Worm (Caenorhabditis elegans) whole organism, young adult: ENCODE results near the gene rme-1.
A peak's percentile ranks its signal among the peaks of the same experiment; 100 is the strongest.

ENCODE experiments used
- B0035.1 ChIP-seq: sonication (generic microtip); optimal IDR thresholded peaks from 2 replicates; lab custom pipeline; 2016; ENCODE audit warnings: missing genetic modification characterization, mild to moderate bottlenecking, missing compliant biosample characterization, missing genotype, missing genetic modification reagents
- C06A6.2 ChIP-seq: fragments of 200-800 bp; sonication (Bioruptor generic); conservative IDR thresholded peaks from 2 replicates; pipeline ENCODE4 v1.3.6; 2022; ENCODE audit warnings: missing genetic modification characterization, missing compliant biosample characterization
- D2030.7 ChIP-seq: fragments of 200-800 bp; sonication (Bioruptor generic); IDR thresholded peaks from 2 replicates; pipeline ENCODE4 v1.3.6; 2022; ENCODE audit warnings: missing genetic modification reagents, missing genetic modification characterization, missing compliant biosample characterization
- F37B4.10 ChIP-seq: fragments of 200-800 bp; sonication (Bioruptor generic); IDR thresholded peaks from 2 replicates; pipeline ENCODE4 v1.3.6; 2022; ENCODE audit warnings: missing genetic modification characterization, missing compliant biosample characterization
- F39B2.1 ChIP-seq: fragments of 200-800 bp; sonication (Bioruptor generic); IDR thresholded peaks from 2 replicates; pipeline ENCODE4 v1.3.6; 2022; ENCODE audit warnings: missing genetic modification reagents, missing genetic modification characterization, missing compliant biosample characterization
- F57C9.4 ChIP-seq: sonication (generic microtip); optimal IDR thresholded peaks from 2 replicates; lab custom pipeline; 2017; ENCODE audit warnings: mild to moderate bottlenecking, missing genetic modification characterization, missing compliant biosample characterization
- K11D2.4 ChIP-seq: fragments of 200-800 bp; sonication (Bioruptor generic); IDR thresholded peaks from 2 replicates; pipeline ENCODE4 v1.3.6; 2022; ENCODE audit warnings: missing genetic modification reagents, missing genetic modification characterization, missing compliant biosample characterization
- Y53G8AR.9 ChIP-seq: fragments of 200-800 bp; sonication (Bioruptor generic); conservative IDR thresholded peaks from 2 replicates; pipeline ENCODE4 v1.3.6; 2022; ENCODE audit warnings: missing genetic modification reagents, missing genetic modification characterization, missing compliant biosample characterization
- Y56A3A.18 ChIP-seq: fragments of 200-800 bp; sonication (Bioruptor generic); IDR thresholded peaks from 2 replicates; pipeline ENCODE4 v1.3.6; 2022; ENCODE audit warnings: missing genetic modification reagents, missing genetic modification characterization, missing compliant biosample characterization
- atf-7 ChIP-seq: sonication (generic microtip); optimal IDR thresholded peaks from 2 replicates; lab custom pipeline; 2017; ENCODE audit warnings: mild to moderate bottlenecking, missing genetic modification characterization, missing compliant biosample characterization
- bed-2 ChIP-seq: fragments of 200-800 bp; sonication (Bioruptor generic); IDR thresholded peaks from 2 replicates; pipeline ENCODE4 v1.3.6; 2022; ENCODE audit warnings: missing genetic modification reagents, missing genetic modification characterization, missing compliant biosample characterization
- ccch-3 ChIP-seq: fragments of 200-800 bp; sonication (Bioruptor generic); optimal IDR thresholded peaks from 2 replicates; lab custom pipeline; 2018; ENCODE audit warnings: mild to moderate bottlenecking, missing genetic modification characterization, missing compliant biosample characterization
- cebp-2 ChIP-seq: fragments of 200-800 bp; sonication (Bioruptor generic); IDR thresholded peaks from 2 replicates; pipeline ENCODE4 v1.3.6; 2022; ENCODE audit warnings: missing genetic modification characterization, missing compliant biosample characterization
- ceh-100 ChIP-seq: fragments of 200-800 bp; sonication (Bioruptor generic); IDR thresholded peaks from 2 replicates; pipeline ENCODE4 v1.3.6; 2022; ENCODE audit warnings: missing genetic modification reagents, missing genetic modification characterization, missing compliant biosample characterization
- ceh-58 ChIP-seq: fragments of 200-800 bp; sonication (Bioruptor generic); IDR thresholded peaks from 2 replicates; pipeline ENCODE4 v1.3.6; 2022; ENCODE audit warnings: missing genetic modification characterization, missing compliant biosample characterization
- ceh-79 ChIP-seq: sonication (generic microtip); optimal IDR thresholded peaks from 2 replicates; lab custom pipeline; 2017; ENCODE audit warnings: mild to moderate bottlenecking, missing genetic modification characterization, missing compliant biosample characterization
- die-1 ChIP-seq: sonication (generic microtip); optimal IDR thresholded peaks from 2 replicates; lab custom pipeline; 2016; ENCODE audit warnings: missing genotype, mild to moderate bottlenecking, missing genetic modification characterization, missing compliant biosample characterization
- dox-1 ChIP-seq: fragments of 200-800 bp; sonication (Bioruptor generic); IDR thresholded peaks from 2 replicates; pipeline ENCODE4 v1.3.6; 2022; ENCODE audit warnings: missing genetic modification reagents, missing genetic modification characterization, missing compliant biosample characterization
- egl-44 ChIP-seq: fragments of 200-800 bp; sonication (Bioruptor generic); IDR thresholded peaks from 2 replicates; pipeline ENCODE4 v1.3.6; 2022; ENCODE audit warnings: missing genetic modification reagents, missing genetic modification characterization, missing compliant biosample characterization
- egrh-3 ChIP-seq: fragments of 200-800 bp; sonication (Bioruptor generic); IDR thresholded peaks from 2 replicates; pipeline ENCODE4 v1.3.6; 2022; ENCODE audit warnings: missing genetic modification reagents, missing genetic modification characterization, missing compliant biosample characterization
- gei-17 ChIP-seq: fragments of 200-800 bp; sonication (Bioruptor generic); optimal IDR thresholded peaks from 2 replicates; lab custom pipeline; 2018; ENCODE audit warnings: mild to moderate bottlenecking, missing genetic modification characterization, missing compliant biosample characterization
- hlh-26 ChIP-seq: fragments of 200-800 bp; sonication (Bioruptor generic); conservative IDR thresholded peaks from 2 replicates; pipeline ENCODE4 v1.3.6; 2022; ENCODE audit warnings: missing genetic modification reagents, missing genetic modification characterization, missing compliant biosample characterization
- hmg-20 ChIP-seq: fragments of 200-800 bp; sonication (Bioruptor generic); IDR thresholded peaks from 2 replicates; pipeline ENCODE4 v1.3.6; 2022; ENCODE audit warnings: missing genetic modification reagents, missing genetic modification characterization, missing compliant biosample characterization
- hrde-1 ChIP-seq: sonication (generic microtip); optimal IDR thresholded peaks from 2 replicates; lab custom pipeline; 2016; ENCODE audit warnings: missing genetic modification characterization, mild to moderate bottlenecking, missing compliant biosample characterization, moderate library complexity, missing genotype, missing genetic modification reagents, borderline replicate concordance
- hsf-1 ChIP-seq: fragments of 200-800 bp; sonication (Bioruptor generic); IDR thresholded peaks from 2 replicates; pipeline ENCODE4 v1.3.6; 2022; ENCODE audit warnings: missing genetic modification reagents, missing genetic modification characterization, missing compliant biosample characterization
- let-607 ChIP-seq, 2 experiments: fragments of 200-800 bp in 1 of 2; sonication (Bioruptor generic) in 1 of 2; sonication (generic microtip) in 1 of 2; optimal IDR thresholded peaks; 2 replicates each; lab custom pipeline; 2016 to 2018; ENCODE audit warnings: mild to moderate bottlenecking in 2 of 2, missing compliant biosample characterization in 2 of 2, missing genetic modification characterization in 2 of 2, moderate library complexity in 2 of 2, missing genotype in 1 of 2
- lin-40 ChIP-seq: sonication (generic microtip); optimal IDR thresholded peaks from 2 replicates; lab custom pipeline; 2016; ENCODE audit warnings: missing genetic modification characterization, mild to moderate bottlenecking, missing compliant biosample characterization, missing genotype, missing genetic modification reagents
- madf-3 ChIP-seq: fragments of 200-800 bp; sonication (Bioruptor generic); IDR thresholded peaks from 2 replicates; pipeline ENCODE4 v1.3.6; 2022; ENCODE audit warnings: missing genetic modification reagents, missing genetic modification characterization, missing compliant biosample characterization
- madf-6 ChIP-seq: fragments of 200-800 bp; sonication (Bioruptor generic); IDR thresholded peaks from 2 replicates; pipeline ENCODE4 v1.3.6; 2022; ENCODE audit warnings: missing genetic modification reagents, missing genetic modification characterization, missing compliant biosample characterization
- madf-8 ChIP-seq: fragments of 200-800 bp; sonication (Bioruptor generic); conservative IDR thresholded peaks from 2 replicates; pipeline ENCODE4 v1.3.6; 2022; ENCODE audit warnings: missing genetic modification reagents, missing genetic modification characterization, missing compliant biosample characterization
- mcd-1 ChIP-seq: fragments of 200-800 bp; sonication (Bioruptor generic); IDR thresholded peaks from 2 replicates; pipeline ENCODE4 v1.3.6; 2022; ENCODE audit warnings: missing genetic modification reagents, missing genetic modification characterization, missing compliant biosample characterization
- mxl-1 ChIP-seq: sonication (generic microtip); optimal IDR thresholded peaks from 2 replicates; lab custom pipeline; 2016; ENCODE audit warnings: missing genetic modification characterization, missing compliant biosample characterization
- nfya-2 ChIP-seq: fragments of 200-800 bp; sonication (Bioruptor generic); IDR thresholded peaks from 2 replicates; pipeline ENCODE4 v1.3.6; 2022; ENCODE audit warnings: missing genetic modification reagents, missing genetic modification characterization, missing compliant biosample characterization
- nfyb-1 ChIP-seq: fragments of 200-800 bp; sonication (Bioruptor generic); IDR thresholded peaks from 2 replicates; pipeline ENCODE4 v1.3.6; 2022; ENCODE audit warnings: missing genetic modification reagents, missing genetic modification characterization, missing compliant biosample characterization
- nhr-90 ChIP-seq: sonication (generic microtip); optimal IDR thresholded peaks from 2 replicates; lab custom pipeline; 2016; ENCODE audit warnings: missing genotype, mild to moderate bottlenecking, missing genetic modification characterization, missing compliant biosample characterization
- pbrm-1 ChIP-seq: fragments of 200-800 bp; sonication (Bioruptor generic); IDR thresholded peaks from 2 replicates; pipeline ENCODE4 v1.3.6; 2022; ENCODE audit warnings: missing genetic modification reagents, missing genetic modification characterization, missing compliant biosample characterization
- snpc-1.3 ChIP-seq: sonication (generic microtip); optimal IDR thresholded peaks from 2 replicates; lab custom pipeline; 2017; ENCODE audit warnings: missing genetic modification characterization, mild to moderate bottlenecking, missing compliant biosample characterization, antibody characterized with exemption, moderate library complexity, missing genotype, missing genetic modification reagents; ENCODE audit not compliant: insufficient read depth
- tbp1 ChIP-seq: fragments of 200-800 bp; sonication (Bioruptor generic); optimal IDR thresholded peaks from 2 replicates; lab custom pipeline; 2018; ENCODE audit warnings: mild to moderate bottlenecking, missing genetic modification characterization, missing compliant biosample characterization
- unc-130 ChIP-seq: sonication (generic microtip); optimal IDR thresholded peaks from 2 replicates; lab custom pipeline; 2016; ENCODE audit warnings: missing genetic modification reagents, missing genetic modification characterization, missing compliant biosample characterization
- ztf-22 ChIP-seq: fragments of 200-800 bp; sonication (Bioruptor generic); optimal IDR thresholded peaks from 2 replicates; lab custom pipeline; 2018; ENCODE audit warnings: mild to moderate bottlenecking, missing genetic modification characterization, moderate library complexity, missing compliant biosample characterization
- ztf-28 ChIP-seq: fragments of 200-800 bp; sonication (Bioruptor generic); IDR thresholded peaks from 2 replicates; pipeline ENCODE4 v1.3.6; 2022; ENCODE audit warnings: missing genetic modification reagents, missing genetic modification characterization, missing compliant biosample characterization

The rme-1 gene

ce11 chrV:6246454-6246981 is 37.8 kb downstream of the rme-1 start, which contains the start of gene dmd-7 (continued):
- TF ChIP-seq Y56A3A.18 (GFP tag; lab: Robert Waterston, UW) (no peak), nhr-90 (tag; lab: Kevin White, UChicago) (peak; percentile 9), egl-44 (GFP tag; lab: Robert Waterston, UW) (no peak), C06A6.2 (GFP tag; lab: Robert Waterston, UW) (peak; percentile 79), tbp1 (GFP tag; lab: Kevin White, UChicago) (peak; percentile 56), B0035.1 (tag; lab: Kevin White, UChicago) (peak; percentile 27), mcd-1 (GFP tag; lab: Robert Waterston, UW) (no peak), ccch-3 (no peak), K11D2.4 (GFP tag; lab: Robert Waterston, UW) (peak; percentile 76), let-607 (tag; optimal IDR thresholded peaks at IDR 0.05; lab: Kevin White, UChicago) (no peak), die-1 (tag; lab: Kevin White, UChicago) (peak; percentile 72), gei-17 (GFP tag; lab: Kevin White, UChicago) (peak; percentile 62), bed-2 (GFP tag; lab: Robert Waterston, UW) (no peak), nfyb-1 (0 out of 2 replicates have a peak, but pooled peaks have one; percentile 67), dox-1 (GFP tag; lab: Robert Waterston, UW) (peak; percentile 67), madf-8 (GFP tag; lab: Robert Waterston, UW) (no peak), hrde-1 (tag; lab: Kevin White, UChicago) (no peak), hmg-20 (GFP tag; lab: Robert Waterston, UW) (no peak), pbrm-1 (GFP tag; lab: Robert Waterston, UW) (no peak), hsf-1 (no peak), ceh-100 (GFP tag; lab: Robert Waterston, UW) (no peak), F37B4.10 (GFP tag; lab: Robert Waterston, UW) (no peak), mxl-1 (tag; lab: Kevin White, UChicago) (no peak), ztf-22 (GFP tag; lab: Kevin White, UChicago) (no peak), F39B2.1 (GFP tag; lab: Robert Waterston, UW) (no peak), D2030.7 (GFP tag; lab: Robert Waterston, UW) (no peak), snpc-1.3 (tag; lab: Kevin White, UChicago) (no peak), ztf-28 (no peak), F57C9.4 (tag; lab: Kevin White, UChicago) (no peak), Y53G8AR.9 (GFP tag; lab: Robert Waterston, UW) (0 out of 2 replicates have a peak, but pooled peaks have one; percentile 15), cebp-2 (GFP tag; lab: Robert Waterston, UW) (no peak), nfya-2 (no peak), hlh-26 (GFP tag; lab: Robert Waterston, UW) (no peak), lin-40 (peak; percentile 87), ceh-79 (tag; lab: Kevin White, UChicago) (no peak), ceh-58 (GFP tag; lab: Robert Waterston, UW) (no peak), egrh-3 (GFP tag; lab: Robert Waterston, UW) (0 out of 2 replicates have a peak, but pooled peaks have one; percentile 7), unc-130 (no peak), madf-6 (GFP tag; lab: Robert Waterston, UW) (no peak), atf-7 (tag; lab: Kevin White, UChicago) (peak; percentile 75), madf-3 (no peak)
